Worm (Caenorhabditis elegans) whole organism, L1 larva: ENCODE measurements around the gene srw-94.

Experiments
- aha-1 ChIP-seq: fragments of 150-350 bp; optimal IDR thresholded peaks from 2 replicates; lab custom pipeline; 2014; ENCODE audit warnings: missing biosample characterization, missing genetic modification characterization
- aly-2 ChIP-seq: fragments of 150-350 bp; optimal IDR thresholded peaks from 2 replicates; lab custom pipeline; 2014; ENCODE audit warnings: missing biosample characterization, missing genetic modification characterization
- blmp-1 ChIP-seq: fragments of 150-350 bp; optimal IDR thresholded peaks from 2 replicates; lab custom pipeline; 2014; ENCODE audit warnings: missing biosample characterization, missing genetic modification characterization
- ceh-82 ChIP-seq, 3 experiments: fragments of 150-350 bp in 1 of 3; sonication (generic microtip) in 2 of 3; optimal IDR thresholded peaks; 2 replicates each; lab custom pipeline; 2014 to 2017; ENCODE audit warnings: missing biosample characterization in 3 of 3, missing genetic modification characterization in 3 of 3
- elt-3 ChIP-seq, 6 experiments: fragments of 150-350 bp in 1 of 6; sonication (generic microtip); optimal IDR thresholded peaks; 2 replicates each; lab custom pipeline; 2017 to 2018; ENCODE audit warnings: missing biosample characterization in 6 of 6, missing genetic modification characterization in 6 of 6, inconsistent platforms in 1 of 6
- fkh-10 ChIP-seq: sonication (generic microtip); optimal IDR thresholded peaks from 2 replicates; lab custom pipeline; 2017; ENCODE audit warnings: missing biosample characterization, missing genetic modification reagents, missing genetic modification characterization
- irx-1 ChIP-seq: sonication (generic microtip); optimal IDR thresholded peaks from 2 replicates; lab custom pipeline; 2016; ENCODE audit warnings: missing genetic modification characterization, missing compliant biosample characterization
- lin-13 ChIP-seq: fragments of 150-350 bp; optimal IDR thresholded peaks from 2 replicates; lab custom pipeline; 2014; ENCODE audit warnings: missing biosample characterization, missing genetic modification reagents, missing genetic modification characterization
- nhr-77 ChIP-seq: fragments of 150-350 bp; optimal IDR thresholded peaks from 2 replicates; lab custom pipeline; 2014; ENCODE audit warnings: missing biosample characterization, missing genetic modification characterization
- snu-23 ChIP-seq: sonication (generic microtip); optimal IDR thresholded peaks from 2 replicates; lab custom pipeline; 2016; ENCODE audit warnings: missing genetic modification characterization, missing compliant biosample characterization
- unc-86 ChIP-seq: sonication (generic microtip); optimal IDR thresholded peaks from 2 replicates; lab custom pipeline; 2016; ENCODE audit warnings: missing genetic modification characterization, missing compliant biosample characterization
- xbp-1 ChIP-seq: sonication (generic microtip); optimal IDR thresholded peaks from 2 replicates; lab custom pipeline; 2016; ENCODE audit warnings: missing genetic modification characterization, missing compliant biosample characterization
- zag-1 ChIP-seq: fragments of 150-350 bp; optimal IDR thresholded peaks from 2 replicates; lab custom pipeline; 2014; ENCODE audit warnings: missing biosample characterization, missing genetic modification characterization

- TF ChIP-seq irx-1 (tag; lab: Kevin White, UChicago) (no peak), snu-23 (GFP tag; lab: Kevin White, UChicago) (no peak), xbp-1 (tag; lab: Kevin White, UChicago) (no peak), aly-2 (tag; lab: Kevin White, UChicago) (no peak), blmp-1 (tag; lab: Kevin White, UChicago) (no peak), lin-13 (GFP tag; lab: Kevin White, UChicago) (no peak), ceh-82 (tag; optimal IDR thresholded peaks at IDR 0.05; lab: Kevin White, UChicago) (no peak), aha-1 (tag; lab: Kevin White, UChicago) (no peak), zag-1 (tag; lab: Kevin White, UChicago) (no peak), fkh-10 (GFP tag; lab: Kevin White, UChicago) (no peak), elt-3 (tag; optimal IDR thresholded peaks at IDR 0.05; lab: Kevin White, UChicago) (no peak), nhr-77 (no peak), unc-86 (no peak)
Measured at ce11 chrIV:4842030-4842429, 27.7 kb downstream of the srw-94 start.
